Fruit fly (Drosophila melanogaster) whole organism, wandering third instar larva: Measurements from ENCODE around the gene CG7829.

Experiments
- Abd-B ChIP-seq: fragments of >200 bp; optimal IDR thresholded peaks from 2 replicates; lab custom pipeline; 2017; ENCODE audit warnings: missing biosample characterization, missing genetic modification characterization
- CrebA ChIP-seq: fragments of 200-800 bp; sonication (Bioruptor generic); optimal IDR thresholded peaks from 2 replicates; lab custom pipeline; 2016; ENCODE audit warnings: missing biosample characterization, mild to moderate bottlenecking, missing genetic modification characterization, borderline replicate concordance
- Myc ChIP-seq: fragments of >200 bp; optimal IDR thresholded peaks from 2 replicates; lab custom pipeline; 2017
- fru ChIP-seq: fragments of 200-800 bp; sonication (Bioruptor generic); optimal IDR thresholded peaks from 3 replicates; lab custom pipeline; 2016; ENCODE audit warnings: missing biosample characterization, mild to moderate bottlenecking, missing genetic modification characterization
- h ChIP-seq: fragments of 200-800 bp; sonication (Bioruptor generic); optimal IDR thresholded peaks from 3 replicates; lab custom pipeline; 2016; ENCODE audit warnings: missing biosample characterization, mild to moderate bottlenecking, missing genetic modification characterization
- lola ChIP-seq: fragments of >200 bp; optimal IDR thresholded peaks from 2 replicates; lab custom pipeline; 2017; ENCODE audit warnings: missing biosample characterization, missing genetic modification characterization
- pan ChIP-seq: fragments of >200 bp; optimal IDR thresholded peaks from 2 replicates; lab custom pipeline; 2017
- sage ChIP-seq: fragments of 200-800 bp; sonication (Bioruptor generic); optimal IDR thresholded peaks from 2 replicates; lab custom pipeline; 2016; ENCODE audit warnings: missing biosample characterization, mild to moderate bottlenecking, missing genetic modification characterization
- usp ChIP-seq: fragments of >200 bp; optimal IDR thresholded peaks from 2 replicates; lab custom pipeline; 2017; ENCODE audit warnings: missing biosample characterization, missing genetic modification characterization

DNA sequence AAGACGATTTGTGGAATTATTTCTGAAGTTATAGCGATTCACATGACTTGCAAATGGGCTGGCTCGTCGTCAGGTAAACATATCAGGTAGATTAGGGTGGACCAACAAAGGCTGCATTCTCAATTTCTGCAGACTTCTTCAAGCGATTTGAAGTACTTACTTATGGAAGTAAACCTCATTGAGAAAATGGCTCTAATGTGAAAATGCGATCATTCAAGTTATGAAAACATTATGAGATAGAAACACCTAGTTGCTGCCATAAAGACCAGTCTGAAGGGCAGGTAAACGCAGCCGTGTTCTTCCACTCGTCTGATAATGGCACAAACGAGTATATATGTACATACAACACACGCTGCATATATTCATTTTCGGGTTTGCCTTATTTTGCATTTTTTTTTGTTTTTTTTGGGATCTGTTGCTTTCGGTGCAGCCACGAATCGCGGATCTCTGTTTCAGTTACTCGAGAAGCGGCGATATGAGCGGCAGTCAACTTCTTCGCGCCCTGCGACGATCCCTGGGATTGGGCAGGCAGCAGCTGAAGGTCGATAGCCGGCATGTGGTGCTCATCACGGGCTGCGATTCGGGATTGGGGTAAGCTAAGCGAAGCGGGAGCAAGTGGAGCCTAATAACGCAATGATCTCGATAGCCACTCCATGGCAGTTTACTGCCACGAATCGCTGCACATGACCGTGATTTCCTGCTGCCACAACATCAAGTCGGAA, 23.2 kb downstream of the CG7829 start, which contains the start of gene sro:
- no peak for TF ChIP-seq usp (GFP tag; lab: Kevin White, UChicago)
- TF ChIP-seq lola (GFP tag; lab: Kevin White, UChicago): no peak
- TF ChIP-seq Myc (lab: Kevin White, UChicago): no peak
- peak; percentile 61 for TF ChIP-seq fru (GFP tag; lab: Kevin White, UChicago)
- no peak for TF ChIP-seq pan (lab: Kevin White, UChicago)
- TF ChIP-seq h: peak; percentile 27
- TF ChIP-seq CrebA (GFP tag; lab: Kevin White, UChicago): no peak
- TF ChIP-seq sage (GFP tag; lab: Kevin White, UChicago): peak; percentile 7
- TF ChIP-seq Abd-B (GFP tag; lab: Kevin White, UChicago): no peak
